Worm (Caenorhabditis elegans) whole organism, L2 larva: ENCODE measurements around the gene men-1.

Source experiments
- C34F6.9 ChIP-seq: fragments of 150-350 bp; optimal IDR thresholded peaks from 2 replicates; lab custom pipeline; 2014; ENCODE audit warnings: missing biosample characterization, missing genetic modification characterization
- F13H6.1 ChIP-seq: sonication (generic microtip); optimal IDR thresholded peaks from 2 replicates; lab custom pipeline; 2016; ENCODE audit warnings: missing genetic modification characterization, missing compliant biosample characterization
- alr-1 ChIP-seq: fragments of 150-350 bp; optimal IDR thresholded peaks from 2 replicates; lab custom pipeline; 2014; ENCODE audit warnings: missing biosample characterization, missing genetic modification characterization
- aly-2 ChIP-seq: fragments of 150-350 bp; optimal IDR thresholded peaks from 2 replicates; lab custom pipeline; 2014; ENCODE audit warnings: missing biosample characterization, missing genetic modification characterization
- ama-1 ChIP-seq: fragments of 150-350 bp; optimal IDR thresholded peaks from 2 replicates; lab custom pipeline; 2018; ENCODE audit warnings: inconsistent platforms
- ceh-16 ChIP-seq: fragments of 150-350 bp; optimal IDR thresholded peaks from 2 replicates; lab custom pipeline; 2014; ENCODE audit warnings: missing biosample characterization, missing genetic modification characterization
- crh-2 ChIP-seq: sonication (generic microtip); optimal IDR thresholded peaks from 2 replicates; lab custom pipeline; 2017; ENCODE audit warnings: missing biosample characterization, missing genetic modification characterization
- dmd-4 ChIP-seq: sonication (generic microtip); optimal IDR thresholded peaks from 2 replicates; lab custom pipeline; 2017; ENCODE audit warnings: missing biosample characterization, missing genetic modification characterization
- egl-27 ChIP-seq: sonication (generic microtip); optimal IDR thresholded peaks from 3 replicates; lab custom pipeline; 2017; ENCODE audit warnings: missing biosample characterization, missing genetic modification reagents, missing genetic modification characterization
- elt-1 ChIP-seq: fragments of 150-350 bp; optimal IDR thresholded peaks from 2 replicates; lab custom pipeline; 2014; ENCODE audit warnings: missing biosample characterization, missing genetic modification characterization
- elt-3 ChIP-seq: sonication (generic microtip); optimal IDR thresholded peaks from 2 replicates; lab custom pipeline; 2017; ENCODE audit warnings: missing biosample characterization, missing genetic modification characterization
- fos-1 ChIP-seq: fragments of 150-350 bp; optimal IDR thresholded peaks from 2 replicates; lab custom pipeline; 2014; ENCODE audit warnings: missing biosample characterization, missing genetic modification characterization
- gmeb-1 ChIP-seq: fragments of 150-350 bp; optimal IDR thresholded peaks from 2 replicates; lab custom pipeline; 2014; ENCODE audit warnings: missing biosample characterization, missing genetic modification characterization
- lin-11 ChIP-seq: fragments of 150-350 bp; sonication (generic microtip); optimal IDR thresholded peaks from 2 replicates; lab custom pipeline; 2014; ENCODE audit warnings: missing biosample characterization, missing genetic modification characterization, inconsistent platforms, mixed read lengths
- lin-13 ChIP-seq: fragments of 150-350 bp; optimal IDR thresholded peaks from 2 replicates; lab custom pipeline; 2014; ENCODE audit warnings: missing biosample characterization, missing genetic modification reagents, missing genetic modification characterization
- nhr-10 ChIP-seq: sonication (generic microtip); optimal IDR thresholded peaks from 2 replicates; lab custom pipeline; 2017; ENCODE audit warnings: missing biosample characterization, missing genetic modification characterization
- nhr-11 ChIP-seq: fragments of 150-350 bp; optimal IDR thresholded peaks from 2 replicates; lab custom pipeline; 2014; ENCODE audit warnings: missing biosample characterization, missing genetic modification characterization
- nhr-129 ChIP-seq: fragments of 150-350 bp; optimal IDR thresholded peaks from 2 replicates; lab custom pipeline; 2014; ENCODE audit warnings: missing biosample characterization, missing genetic modification characterization
- nhr-21 ChIP-seq: fragments of 150-350 bp; optimal IDR thresholded peaks from 2 replicates; lab custom pipeline; 2014; ENCODE audit warnings: missing biosample characterization, missing genetic modification characterization
- nhr-23 ChIP-seq: fragments of 150-350 bp; optimal IDR thresholded peaks from 2 replicates; lab custom pipeline; 2014; ENCODE audit warnings: missing biosample characterization, missing genetic modification reagents, missing genetic modification characterization
- nhr-25 ChIP-seq: fragments of 150-350 bp; sonication (generic microtip); optimal IDR thresholded peaks from 3 replicates; lab custom pipeline; 2014; ENCODE audit warnings: missing biosample characterization, missing genetic modification characterization
- skn-1 ChIP-seq: sonication (generic microtip); optimal IDR thresholded peaks from 2 replicates; lab custom pipeline; 2017; ENCODE audit warnings: missing biosample characterization, missing genetic modification characterization
- sma-9 ChIP-seq, 2 experiments: fragments of 150-350 bp in 1 of 2; sonication (generic microtip) in 1 of 2; optimal IDR thresholded peaks; 2 replicates each; lab custom pipeline; 2014 to 2016; ENCODE audit warnings: missing genetic modification characterization in 2 of 2, mild to moderate bottlenecking in 1 of 2, missing biosample characterization in 1 of 2, missing compliant biosample characterization in 1 of 2, missing genetic modification reagents in 1 of 2, moderate library complexity in 1 of 2
- unc-55 ChIP-seq: fragments of 150-350 bp; sonication (generic microtip); optimal IDR thresholded peaks from 3 replicates; lab custom pipeline; 2014; ENCODE audit warnings: missing biosample characterization, missing genetic modification reagents, missing genetic modification characterization
- unc-62 ChIP-seq: fragments of 150-350 bp; optimal IDR thresholded peaks from 2 replicates; lab custom pipeline; 2014; ENCODE audit warnings: missing biosample characterization, missing genetic modification reagents, missing genetic modification characterization
- zag-1 ChIP-seq: fragments of 150-350 bp; optimal IDR thresholded peaks from 2 replicates; lab custom pipeline; 2014; ENCODE audit warnings: missing biosample characterization, missing genetic modification characterization
- ztf-11 ChIP-seq: sonication (generic microtip); optimal IDR thresholded peaks from 2 replicates; lab custom pipeline; 2017; ENCODE audit warnings: missing biosample characterization, missing genetic modification characterization
- ztf-4 ChIP-seq: fragments of 150-350 bp; optimal IDR thresholded peaks from 2 replicates; lab custom pipeline; 2014; ENCODE audit warnings: missing biosample characterization, missing genetic modification characterization

Gene men-1

DNA sequence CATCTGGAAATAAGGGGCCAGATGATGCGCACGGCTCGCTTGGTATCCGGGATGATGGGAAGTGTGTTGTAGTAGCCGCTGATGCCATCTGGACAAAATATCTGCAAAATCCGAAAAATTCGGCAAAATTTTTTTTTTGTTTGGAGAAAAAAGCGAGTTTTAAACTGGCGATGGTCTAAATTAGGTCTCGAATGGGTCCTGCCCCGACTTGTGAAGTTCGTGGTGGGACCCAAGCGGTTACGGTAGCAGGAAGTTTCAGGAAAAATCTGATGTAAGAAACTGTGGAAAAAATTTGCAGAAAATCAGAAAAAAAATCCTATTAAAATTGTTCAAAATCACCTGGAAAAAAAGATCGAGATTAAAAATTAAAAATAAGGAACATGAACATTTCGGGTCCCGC is 9.6 kb upstream of the men-1 start, which contains the start of gene jmjd-2:
Gene jmjd-2, minus strand, starts transcription at position 101 of the 400 bp plus-strand sequence.
- TF ChIP-seq ama-1 (lab: Kevin White, UChicago) (no peak), nhr-23 (no peak)

ce11 chrII:14242259-14242658 is 8.3 kb upstream of the men-1 start:
- TF ChIP-seq crh-2 (tag; lab: Kevin White, UChicago), result no peak
- no peak for TF ChIP-seq lin-13 (GFP tag; lab: Kevin White, UChicago)
- TF ChIP-seq F13H6.1 (tag; lab: Kevin White, UChicago), result no peak
- TF ChIP-seq, all 48 proteins: peak for 0

- no peak for TF ChIP-seq sma-9 (GFP tag; optimal IDR thresholded peaks at IDR 0.05; lab: Kevin White, UChicago)
- TF ChIP-seq sma-9 (tag; optimal IDR thresholded peaks at IDR 0.05; lab: Kevin White, UChicago), result no peak
Measured at ce11 chrII:14239924-14240323, 6.0 kb upstream of the men-1 start.

DNA sequence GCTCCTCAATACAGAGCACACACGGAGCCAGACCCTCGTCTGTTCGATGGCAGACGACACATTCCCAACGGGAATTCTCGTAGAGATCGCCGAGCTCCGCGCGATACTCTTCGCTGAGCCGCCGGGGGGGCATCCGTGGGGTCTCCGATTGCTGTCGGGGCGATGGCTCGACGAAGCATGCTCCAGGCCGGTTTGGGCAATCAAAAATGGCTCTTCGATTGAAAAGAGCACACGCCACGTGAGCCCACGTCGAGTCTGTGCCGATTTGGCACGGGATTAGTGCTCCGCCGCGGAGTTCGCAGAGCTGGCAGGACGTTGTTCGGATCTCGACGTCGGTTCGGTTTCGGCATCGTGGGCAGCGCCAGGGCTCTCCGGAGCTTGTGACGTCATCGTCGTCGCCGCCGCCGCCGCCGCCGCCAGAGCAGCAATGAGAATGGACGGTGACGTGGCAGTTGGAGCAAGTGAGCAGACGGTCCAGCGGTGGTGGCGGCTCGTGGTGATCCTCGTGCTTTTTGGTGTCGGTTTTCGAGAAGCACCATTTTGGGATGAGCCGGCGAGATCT is 3.4 kb upstream of the men-1 start:
- TF ChIP-seq skn-1 (no peak), ama-1 (lab: Kevin White, UChicago) (no peak), egl-27 (tag; lab: Kevin White, UChicago) (no peak), zag-1 (tag; lab: Kevin White, UChicago) (no peak), alr-1 (tag; lab: Kevin White, UChicago) (no peak), nhr-11 (tag; lab: Kevin White, UChicago) (no peak), elt-3 (no peak), nhr-25 (no peak), unc-55 (GFP tag; lab: Kevin White, UChicago) (no peak), fos-1 (tag; lab: Kevin White, UChicago) (no peak), F13H6.1 (tag; lab: Kevin White, UChicago) (no peak), elt-1 (tag; lab: Kevin White, UChicago) (no peak), aly-2 (no peak), nhr-10 (tag; lab: Kevin White, UChicago) (no peak), dmd-4 (no peak), gmeb-1 (tag; lab: Kevin White, UChicago) (no peak), unc-62 (GFP tag; lab: Kevin White, UChicago) (no peak), ztf-4 (tag; lab: Kevin White, UChicago) (no peak), ceh-16 (tag; lab: Kevin White, UChicago) (no peak), nhr-129 (no peak)

ce11 chrII:14236569-14236968 is 2.6 kb upstream of the men-1 start:
- TF ChIP-seq ama-1 (lab: Kevin White, UChicago) (no peak), unc-55 (GFP tag; lab: Kevin White, UChicago) (no peak), C34F6.9 (no peak)
- TF ChIP-seq, all 48 proteins: peak for 0

- TF ChIP-seq lin-11 (tag; lab: Kevin White, UChicago), result no peak
- TF ChIP-seq ama-1 (lab: Kevin White, UChicago), result no peak
- TF ChIP-seq crh-2 (tag; lab: Kevin White, UChicago), result no peak
- no peak for TF ChIP-seq C34F6.9
- TF ChIP-seq gmeb-1 (tag; lab: Kevin White, UChicago), result peak; percentile 23
- no peak for TF ChIP-seq nhr-10 (tag; lab: Kevin White, UChicago)
- TF ChIP-seq unc-55 (GFP tag; lab: Kevin White, UChicago), result peak; percentile 10
Measured at ce11 chrII:14234375-14235102, 619 bp upstream of the men-1 start.

- TF ChIP-seq lin-11 (tag; lab: Kevin White, UChicago), result no peak
- no peak for TF ChIP-seq ztf-11 (tag; lab: Kevin White, UChicago)
- TF ChIP-seq nhr-129, result no peak
- TF ChIP-seq dmd-4, result no peak
- TF ChIP-seq elt-3, result no peak
- no peak for TF ChIP-seq nhr-21 (tag; lab: Kevin White, UChicago)
Measured at ce11 chrII:14230938-14231337, 3.0 kb downstream of the men-1 start.
